Fruit fly (Drosophila melanogaster) Kc167 (cell line): ENCODE measurements around the gene CG46313.

Source experiments
- Myc ChIP-seq: fragments of >200 bp; optimal IDR thresholded peaks from 2 replicates; lab custom pipeline; 2017; ENCODE audit warnings: missing external identifiers
- Sin3A ChIP-seq: fragments of >200 bp; optimal IDR thresholded peaks from 2 replicates; lab custom pipeline; 2018; ENCODE audit warnings: missing external identifiers

- TF ChIP-seq Sin3A (lab: Kevin White, UChicago) (no peak), Myc (no peak)
These were observed 9.3 kb upstream of the CG46313 start for dm6 chr3R:26968823-26969638.
